Worm (Caenorhabditis elegans) whole organism, mixed stage, embryonic: ENCODE results near the gene trpp-3.

Source experiments
- bed-3 ChIP-seq: fragments of 200-800 bp; sonication (Bioruptor generic); optimal IDR thresholded peaks from 3 replicates; lab custom pipeline; 2018; ENCODE audit warnings: mild to moderate bottlenecking, missing genetic modification characterization, moderate library complexity, missing compliant biosample characterization
- hlh-1 ChIP-seq: fragments of 150-350 bp; optimal IDR thresholded peaks from 2 replicates; lab custom pipeline; 2014; ENCODE audit warnings: missing biosample characterization, missing genetic modification reagents, missing genetic modification characterization
- lin-13 ChIP-seq: fragments of 150-350 bp; optimal IDR thresholded peaks from 2 replicates; lab custom pipeline; 2014; ENCODE audit warnings: missing biosample characterization, missing genetic modification characterization
- nhr-76 ChIP-seq: sonication (generic microtip); optimal IDR thresholded peaks from 2 replicates; lab custom pipeline; 2017; ENCODE audit warnings: missing biosample characterization, missing genetic modification characterization
- pha-4 ChIP-seq: fragments of 150-350 bp; optimal IDR thresholded peaks from 2 replicates; lab custom pipeline; 2018; ENCODE audit warnings: missing biosample characterization, missing genetic modification reagents, missing genetic modification characterization
- snpc-4 ChIP-seq: fragments of 150-350 bp; optimal IDR thresholded peaks from 2 replicates; lab custom pipeline; 2014; ENCODE audit warnings: missing biosample characterization, missing genetic modification characterization
- sptf-1 ChIP-seq: sonication (generic microtip); optimal IDR thresholded peaks from 2 replicates; lab custom pipeline; 2017; ENCODE audit warnings: mild to moderate bottlenecking, missing genetic modification characterization, moderate library complexity, missing compliant biosample characterization
- ztf-11 ChIP-seq: fragments of 150-350 bp; optimal IDR thresholded peaks from 2 replicates; lab custom pipeline; 2014; ENCODE audit warnings: missing biosample characterization, missing genetic modification characterization

- TF ChIP-seq hlh-1 (tag; lab: Kevin White, UChicago): no peak
- TF ChIP-seq pha-4: no peak
- no peak for TF ChIP-seq ztf-11 (tag; lab: Kevin White, UChicago)
- TF ChIP-seq sptf-1 (tag; lab: Kevin White, UChicago): no peak
- no peak for TF ChIP-seq snpc-4 (tag; lab: Kevin White, UChicago)
- no peak for TF ChIP-seq nhr-76 (tag; lab: Kevin White, UChicago)
- no peak for TF ChIP-seq bed-3 (GFP tag; lab: Kevin White, UChicago)
- TF ChIP-seq lin-13 (tag; lab: Kevin White, UChicago): no peak
These were observed at the start of gene trpp-3 for ce11 chrIII:9525252-9525651.
